1 worm cellular context compared by ENCODE assay signal in the genomic region with DNA sequence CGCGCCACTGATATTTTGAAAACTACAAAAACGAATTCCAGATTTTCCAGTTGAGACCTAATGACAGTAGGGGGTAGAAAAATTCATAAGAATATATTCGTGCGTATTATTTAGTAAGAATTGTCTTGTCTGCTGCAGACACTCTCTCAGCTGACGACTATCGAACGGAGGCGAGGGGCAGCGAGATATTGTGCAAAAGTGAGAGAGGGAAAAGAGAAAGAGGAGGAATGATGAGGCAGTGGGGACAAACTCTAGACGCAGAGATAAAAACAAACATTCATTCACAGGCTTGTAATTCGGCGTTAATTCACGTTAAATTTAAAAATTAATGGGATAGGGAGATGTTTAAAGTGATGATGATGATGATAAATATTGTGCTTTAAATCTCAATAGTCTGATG.
TF ChIP-seq lines count a peak whose summit lies in the region.

A gene (minus strand): TSS at position 188 of the 400 bp plus-strand sequence.

TF ChIP-seq in whole organism, L4 larva, 104 proteins besides CTCF, POLR2A, EP300 and RAD21 (continued from another document):
- TF ChIP-seq ceh-28 (tag; optimal IDR thresholded peaks at IDR 0.05; lab: Kevin White, UChicago): no peak
- TF ChIP-seq saeg-2 (GFP tag; IDR thresholded peaks at IDR 0.05; lab: Robert Waterston, UW): no peak
- TF ChIP-seq snpc-4 (tag; optimal IDR thresholded peaks at IDR 0.05; lab: Kevin White, UChicago): no peak
- TF ChIP-seq egl-27 (tag; optimal IDR thresholded peaks at IDR 0.05; lab: Kevin White, UChicago): no peak
- no peak for TF ChIP-seq snpc-1.2 (GFP tag; IDR thresholded peaks at IDR 0.05; lab: Robert Waterston, UW)
- peak; percentile 5 for TF ChIP-seq F49E8.2 (tag; optimal IDR thresholded peaks at IDR 0.05; lab: Kevin White, UChicago; ENCODE audit: borderline replicate concordance)
- no peak for TF ChIP-seq dmd-6 (GFP tag; IDR thresholded peaks at IDR 0.05; lab: Robert Waterston, UW)
- peak; percentile 65 for TF ChIP-seq mes-2 (tag; optimal IDR thresholded peaks at IDR 0.05; lab: Kevin White, UChicago; ENCODE audit: poor library complexity, severe bottlenecking)
- TF ChIP-seq unc-39 (tag; optimal IDR thresholded peaks at IDR 0.05; lab: Kevin White, UChicago): no peak
- no peak for TF ChIP-seq dmd-9 (GFP tag; IDR thresholded peaks at IDR 0.05; lab: Robert Waterston, UW)
- TF ChIP-seq skn-1 (tag; optimal IDR thresholded peaks at IDR 0.05; lab: Kevin White, UChicago): no peak
- no peak for TF ChIP-seq lim-7 (GFP tag; IDR thresholded peaks at IDR 0.05; lab: Robert Waterston, UW)
- TF ChIP-seq mdl-1 (tag; optimal IDR thresholded peaks at IDR 0.05; lab: Kevin White, UChicago): no peak
- no peak for TF ChIP-seq mxl-3 (GFP tag; optimal IDR thresholded peaks at IDR 0.05; lab: Kevin White, UChicago)
- TF ChIP-seq ZK546.5 (tag; optimal IDR thresholded peaks at IDR 0.05; lab: Kevin White, UChicago): no peak
- no peak for TF ChIP-seq lir-3 (tag; optimal IDR thresholded peaks at IDR 0.05; lab: Kevin White, UChicago)
- no peak for TF ChIP-seq nhr-102 (tag; optimal IDR thresholded peaks at IDR 0.05; lab: Kevin White, UChicago)
